Fruit fly (Drosophila melanogaster) whole organism, embryonic: ENCODE measurements around the gene CG34332.

ENCODE experiments used
- Abd-B ChIP-seq: fragments of 200-800 bp; sonication (Bioruptor generic); optimal IDR thresholded peaks from 2 replicates; lab custom pipeline; 2018; ENCODE audit warnings: missing biosample characterization, mild to moderate bottlenecking, missing genetic modification characterization, moderate library complexity
- Bgb ChIP-seq: fragments of 200-800 bp; sonication (Bioruptor generic); IDR thresholded peaks from 2 replicates; pipeline ENCODE4 v1.3.6; 2022; ENCODE audit warnings: missing biosample characterization, missing genetic modification characterization; ENCODE audit not compliant: partially characterized antibody
- CG10462 ChIP-seq: fragments of 200-800 bp; sonication (Bioruptor generic); optimal IDR thresholded peaks from 2 replicates; lab custom pipeline; 2016; ENCODE audit warnings: missing biosample characterization, missing genetic modification characterization
- CG12104 ChIP-seq: fragments of 200-800 bp; sonication (Bioruptor generic); optimal IDR thresholded peaks from 3 replicates; lab custom pipeline; 2016; ENCODE audit warnings: missing biosample characterization, missing genetic modification characterization
- CG13287 ChIP-seq: fragments of 200-800 bp; sonication (Bioruptor generic); IDR thresholded peaks from 2 replicates; pipeline ENCODE4 v1.3.6; 2022; ENCODE audit warnings: missing biosample characterization, missing genetic modification characterization; ENCODE audit not compliant: partially characterized antibody
- CG13775 ChIP-seq: fragments of 200-800 bp; sonication (Bioruptor generic); optimal IDR thresholded peaks from 3 replicates; lab custom pipeline; 2017; ENCODE audit warnings: missing biosample characterization, mild to moderate bottlenecking, missing genetic modification characterization
- CG16813 ChIP-seq: fragments of 200-800 bp; sonication (Bioruptor generic); IDR thresholded peaks from 3 replicates; pipeline ENCODE4 v1.3.6; 2022; ENCODE audit warnings: missing biosample characterization, missing genetic modification characterization; ENCODE audit not compliant: partially characterized antibody
- CG17359 ChIP-seq: fragments of 200-800 bp; sonication (Bioruptor generic); optimal IDR thresholded peaks from 3 replicates; lab custom pipeline; 2018; ENCODE audit warnings: missing biosample characterization, mild to moderate bottlenecking, missing genetic modification characterization, moderate library complexity
- CG17829 ChIP-seq: fragments of 200-800 bp; optimal IDR thresholded peaks from 2 replicates; lab custom pipeline; 2019; ENCODE audit warnings: missing biosample characterization, mild to moderate bottlenecking, missing genetic modification characterization, moderate library complexity
- CG1792 ChIP-seq: fragments of 200-800 bp; sonication (Bioruptor generic); optimal IDR thresholded peaks from 2 replicates; lab custom pipeline; 2016; ENCODE audit warnings: missing biosample characterization, missing genetic modification characterization
- CG18011 ChIP-seq: fragments of 200-800 bp; sonication (Bioruptor generic); optimal IDR thresholded peaks from 2 replicates; lab custom pipeline; 2017; ENCODE audit warnings: missing biosample characterization, missing genetic modification characterization, mild to moderate bottlenecking, moderate library complexity, missing genotype
- CG18599 ChIP-seq: fragments of 200-800 bp; sonication (Bioruptor generic); optimal IDR thresholded peaks from 3 replicates; lab custom pipeline; 2017; ENCODE audit warnings: missing biosample characterization, missing genetic modification characterization, mild to moderate bottlenecking, moderate library complexity, missing genetic modification reagents
- CG2120 ChIP-seq: fragments of 200-800 bp; sonication (Bioruptor generic); optimal IDR thresholded peaks from 3 replicates; lab custom pipeline; 2016; ENCODE audit warnings: missing biosample characterization, missing genetic modification characterization
- CG2129 ChIP-seq: fragments of 200-800 bp; sonication (Bioruptor generic); IDR thresholded peaks from 2 replicates; pipeline ENCODE4 v1.3.6; 2022; ENCODE audit warnings: missing biosample characterization, missing genetic modification characterization; ENCODE audit not compliant: partially characterized antibody
- CG2202 ChIP-seq: fragments of 200-800 bp; sonication (Bioruptor generic); optimal IDR thresholded peaks from 2 replicates; lab custom pipeline; 2018; ENCODE audit warnings: missing biosample characterization, mild to moderate bottlenecking, missing genetic modification characterization
- CG31441 ChIP-seq: fragments of 200-800 bp; sonication (Bioruptor generic); IDR thresholded peaks from 2 replicates; pipeline ENCODE4 v1.3.6; 2022; ENCODE audit warnings: missing biosample characterization, missing genetic modification characterization
- CG3163 ChIP-seq: fragments of 200-800 bp; sonication (Bioruptor generic); optimal IDR thresholded peaks from 3 replicates; lab custom pipeline; 2016; ENCODE audit warnings: missing biosample characterization, missing genetic modification characterization
- CG4707 ChIP-seq: fragments of 200-800 bp; sonication (Bioruptor generic); optimal IDR thresholded peaks from 2 replicates; lab custom pipeline; 2018; ENCODE audit warnings: missing biosample characterization, mild to moderate bottlenecking, missing genetic modification characterization, moderate library complexity
- CG6254 ChIP-seq: fragments of 200-800 bp; sonication (Bioruptor generic); optimal IDR thresholded peaks from 3 replicates; lab custom pipeline; 2017; ENCODE audit warnings: mild to moderate bottlenecking, missing biosample characterization, missing genetic modification reagents, missing genetic modification characterization
- CG6272 ChIP-seq: fragments of 200-800 bp; sonication (Bioruptor generic); IDR thresholded peaks from 2 replicates; pipeline ENCODE4 v1.3.6; 2022; ENCODE audit warnings: missing biosample characterization, missing genetic modification characterization
- CG7271 ChIP-seq: fragments of 200-800 bp; sonication (Bioruptor generic); optimal IDR thresholded peaks from 2 replicates; lab custom pipeline; 2018; ENCODE audit warnings: missing biosample characterization, mild to moderate bottlenecking, missing genetic modification characterization, moderate library complexity
- CG7745 ChIP-seq: fragments of 200-800 bp; sonication (Bioruptor generic); optimal IDR thresholded peaks from 2 replicates; lab custom pipeline; 2018; ENCODE audit warnings: missing biosample characterization, mild to moderate bottlenecking, missing genetic modification characterization, moderate library complexity
- CG7786 ChIP-seq: fragments of 200-800 bp; sonication (Bioruptor generic); optimal IDR thresholded peaks from 2 replicates; lab custom pipeline; 2016; ENCODE audit warnings: missing biosample characterization, missing genetic modification characterization
- CG7963 ChIP-seq: fragments of 200-800 bp; sonication (Bioruptor generic); IDR thresholded peaks from 3 replicates; pipeline ENCODE4 v1.3.6; 2022; ENCODE audit warnings: missing biosample characterization, missing genetic modification characterization; ENCODE audit not compliant: partially characterized antibody
- CG8089 ChIP-seq: fragments of 200-800 bp; sonication (Bioruptor generic); optimal IDR thresholded peaks from 3 replicates; lab custom pipeline; 2016; ENCODE audit warnings: missing biosample characterization, missing genetic modification characterization
- CG8290 ChIP-seq, 3 experiments: fragments of 200-800 bp; sonication (Bioruptor generic); optimal IDR thresholded peaks; 2 replicates each; lab custom pipeline; 2016 to 2019; ENCODE audit warnings: missing biosample characterization in 3 of 3, missing genetic modification characterization in 3 of 3, mild to moderate bottlenecking in 2 of 3, moderate library complexity in 1 of 3
- CG9437 ChIP-seq: fragments of 200-800 bp; sonication (Bioruptor generic); optimal IDR thresholded peaks from 2 replicates; lab custom pipeline; 2018; ENCODE audit warnings: missing biosample characterization, mild to moderate bottlenecking, missing genetic modification characterization
- CG9797 ChIP-seq: fragments of 200-800 bp; sonication (Bioruptor generic); optimal IDR thresholded peaks from 3 replicates; lab custom pipeline; 2018; ENCODE audit warnings: missing biosample characterization, mild to moderate bottlenecking, missing genetic modification characterization
- CG9876 ChIP-seq: fragments of 200-800 bp; sonication (Bioruptor generic); optimal IDR thresholded peaks from 2 replicates; lab custom pipeline; 2016; ENCODE audit warnings: missing biosample characterization, missing genetic modification characterization
- CG9932 ChIP-seq: fragments of 200-800 bp; sonication (Bioruptor generic); IDR thresholded peaks from 2 replicates; pipeline ENCODE4 v1.3.6; 2022; ENCODE audit warnings: missing biosample characterization, missing genetic modification characterization
- Ets97D ChIP-seq: fragments of 200-800 bp; sonication (Bioruptor generic); optimal IDR thresholded peaks from 3 replicates; lab custom pipeline; 2016; ENCODE audit warnings: missing biosample characterization, missing genetic modification characterization
- Hand ChIP-seq: fragments of 200-800 bp; sonication (Bioruptor generic); optimal IDR thresholded peaks from 2 replicates; lab custom pipeline; 2017; ENCODE audit warnings: mild to moderate bottlenecking, missing biosample characterization, missing genetic modification reagents, missing genetic modification characterization
- NFAT ChIP-seq: fragments of 200-800 bp; sonication (Bioruptor generic); IDR thresholded peaks from 2 replicates; pipeline ENCODE4 v1.3.6; 2022; ENCODE audit warnings: missing biosample characterization, missing genetic modification characterization
- Neu2 ChIP-seq: fragments of 200-800 bp; sonication (Bioruptor generic); optimal IDR thresholded peaks from 3 replicates; lab custom pipeline; 2016; ENCODE audit warnings: missing biosample characterization, missing genetic modification characterization, borderline replicate concordance
- Sry-β ChIP-seq: fragments of 200-800 bp; sonication (Bioruptor generic); optimal IDR thresholded peaks from 2 replicates; lab custom pipeline; 2018; ENCODE audit warnings: missing biosample characterization, mild to moderate bottlenecking, missing genetic modification characterization, moderate library complexity
- YL-1 ChIP-seq: fragments of 200-800 bp; sonication (Bioruptor generic); optimal IDR thresholded peaks from 3 replicates; lab custom pipeline; 2017; ENCODE audit warnings: missing biosample characterization, mild to moderate bottlenecking, missing genetic modification characterization
- ash1 ChIP-seq: fragments of 200-800 bp; sonication (Bioruptor generic); optimal IDR thresholded peaks from 2 replicates; lab custom pipeline; 2018; ENCODE audit warnings: missing biosample characterization, mild to moderate bottlenecking, missing genetic modification characterization
- az2 ChIP-seq: fragments of 200-800 bp; sonication (Bioruptor generic); optimal IDR thresholded peaks from 3 replicates; lab custom pipeline; 2016; ENCODE audit warnings: missing biosample characterization, missing genetic modification characterization
- cato ChIP-seq: fragments of 200-800 bp; sonication (Bioruptor generic); optimal IDR thresholded peaks from 2 replicates; lab custom pipeline; 2016; ENCODE audit warnings: missing biosample characterization, missing genetic modification characterization, borderline replicate concordance
- ci ChIP-seq: fragments of 200-800 bp; sonication (Bioruptor generic); IDR thresholded peaks from 3 replicates; pipeline ENCODE4 v1.3.6; 2022; ENCODE audit warnings: missing biosample characterization, missing genetic modification characterization
- disco-r ChIP-seq: fragments of 200-800 bp; sonication (Bioruptor generic); optimal IDR thresholded peaks from 2 replicates; lab custom pipeline; 2016; ENCODE audit warnings: missing biosample characterization, missing genetic modification characterization
- fu2 ChIP-seq: fragments of 200-800 bp; sonication (Bioruptor generic); optimal IDR thresholded peaks from 2 replicates; lab custom pipeline; 2016; ENCODE audit warnings: missing biosample characterization, missing genetic modification characterization
- gro ChIP-seq: fragments of 200-800 bp; sonication (Bioruptor generic); optimal IDR thresholded peaks from 2 replicates; lab custom pipeline; 2016; ENCODE audit warnings: missing biosample characterization, missing genetic modification characterization
- her ChIP-seq: fragments of 200-800 bp; sonication (Bioruptor generic); optimal IDR thresholded peaks from 2 replicates; lab custom pipeline; 2016; ENCODE audit warnings: missing biosample characterization, missing genetic modification characterization
- ken ChIP-seq: fragments of 200-800 bp; sonication (Bioruptor generic); IDR thresholded peaks from 3 replicates; pipeline ENCODE4 v1.3.6; 2022; ENCODE audit warnings: missing biosample characterization, missing genetic modification characterization
- kni ChIP-seq: fragments of 200-800 bp; sonication (Bioruptor generic); optimal IDR thresholded peaks from 3 replicates; lab custom pipeline; 2017; ENCODE audit warnings: mild to moderate bottlenecking, missing biosample characterization, missing genetic modification reagents, missing genetic modification characterization
- lbe ChIP-seq: fragments of 200-800 bp; sonication (Bioruptor generic); optimal IDR thresholded peaks from 2 replicates; lab custom pipeline; 2016; ENCODE audit warnings: missing biosample characterization, mild to moderate bottlenecking, missing genetic modification characterization
- lilli ChIP-seq: fragments of 200-800 bp; sonication (Bioruptor generic); optimal IDR thresholded peaks from 3 replicates; lab custom pipeline; 2016; ENCODE audit warnings: missing biosample characterization, missing genetic modification characterization
- run ChIP-seq: fragments of 200-800 bp; sonication (Bioruptor generic); optimal IDR thresholded peaks from 3 replicates; lab custom pipeline; 2018; ENCODE audit warnings: missing biosample characterization, mild to moderate bottlenecking, missing genetic modification characterization
- unpg ChIP-seq: fragments of 200-800 bp; sonication (Bioruptor generic); optimal IDR thresholded peaks from 3 replicates; lab custom pipeline; 2018; ENCODE audit warnings: missing biosample characterization, mild to moderate bottlenecking, missing genetic modification characterization, moderate library complexity

CG34332 gene

DNA sequence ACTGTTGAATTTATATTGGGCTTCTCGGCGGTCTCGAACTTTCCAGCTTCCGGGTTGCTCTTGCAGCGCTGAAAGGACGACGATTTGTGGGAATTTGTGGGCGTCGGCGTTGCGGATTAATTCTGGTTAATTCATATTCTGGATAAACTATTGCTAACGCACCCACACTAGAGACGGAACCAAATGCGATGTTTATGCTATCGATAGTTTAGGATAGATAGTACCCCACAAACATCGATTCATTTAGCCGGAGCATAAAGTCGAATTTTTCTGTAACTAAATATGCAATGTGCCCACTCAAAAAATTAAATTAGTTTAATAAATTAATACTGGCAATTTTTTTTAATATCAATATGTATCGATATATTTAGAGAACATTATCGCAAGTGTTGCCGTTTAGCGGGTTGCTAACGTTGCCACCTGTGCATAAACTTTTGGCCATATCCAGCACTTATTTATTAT is 18.9 kb downstream of the CG34332 start, which contains the start of gene Rab35 (continued):
- no peak for TF ChIP-seq ci
- TF ChIP-seq CG16813 (GFP tag; lab: Robert Waterston, UW), result peak; percentile 95
- TF ChIP-seq fu2 (GFP tag; lab: Kevin White, UChicago), result no peak
- TF ChIP-seq CG2120 (GFP tag; lab: Kevin White, UChicago), result peak; percentile 49
- TF ChIP-seq CG18011 (GFP tag; lab: Kevin White, UChicago), result no peak
- TF ChIP-seq CG9437, result no peak
- no peak for TF ChIP-seq CG3163
- TF ChIP-seq CG8290 (GFP tag; optimal IDR thresholded peaks at IDR 0.05; lab: Kevin White, UChicago), result peak; percentile 38
- no peak for TF ChIP-seq CG8290 (tag; optimal IDR thresholded peaks at IDR 0.05; lab: Kevin White, UChicago)
- TF ChIP-seq CG31441 (GFP tag; lab: Robert Waterston, UW), result peak; percentile 14; the same call in 1 of the 2 replicates
- peak; percentile 3 for TF ChIP-seq Abd-B
- TF ChIP-seq CG9797 (GFP tag; lab: Kevin White, UChicago), result peak; percentile 10
- no peak for TF ChIP-seq lbe (GFP tag; lab: Kevin White, UChicago)
- TF ChIP-seq CG17829, result peak; percentile 17
- no peak for TF ChIP-seq CG13775
- TF ChIP-seq CG10462, result no peak
- no peak for TF ChIP-seq her (GFP tag; lab: Kevin White, UChicago)
- TF ChIP-seq CG18599 (GFP tag; lab: Kevin White, UChicago), result no peak
- no peak for TF ChIP-seq disco-r (GFP tag; lab: Kevin White, UChicago)
- TF ChIP-seq unpg (GFP tag; lab: Kevin White, UChicago), result peak; percentile 13
- no peak for TF ChIP-seq run (tag; lab: Kevin White, UChicago)
- TF ChIP-seq CG9932, result peak; percentile 60
- TF ChIP-seq CG13287 (GFP tag; lab: Robert Waterston, UW), result peak; percentile 93
- TF ChIP-seq Ets97D, result peak; percentile 44
- no peak for TF ChIP-seq CG12104
- TF ChIP-seq YL-1 (GFP tag; lab: Kevin White, UChicago), result no peak
- no peak for TF ChIP-seq CG7786 (GFP tag; lab: Kevin White, UChicago)
- TF ChIP-seq az2 (GFP tag; lab: Kevin White, UChicago), result peak; percentile 5
- TF ChIP-seq CG7745 (tag; lab: Kevin White, UChicago), result no peak
- TF ChIP-seq Hand (GFP tag; lab: Kevin White, UChicago), result no peak
- no peak for TF ChIP-seq CG1792 (GFP tag; lab: Kevin White, UChicago)
- TF ChIP-seq kni (GFP tag; lab: Kevin White, UChicago), result no peak
- no peak for TF ChIP-seq CG2202 (tag; lab: Kevin White, UChicago)
- TF ChIP-seq CG6272 (GFP tag; lab: Robert Waterston, UW), result no peak
- no peak for TF ChIP-seq CG6254 (GFP tag; lab: Kevin White, UChicago)
- no peak for TF ChIP-seq Sry-β
- TF ChIP-seq CG9876 (GFP tag; lab: Kevin White, UChicago), result no peak
- TF ChIP-seq CG7271, result no peak
- TF ChIP-seq ken, result no peak
- no peak for TF ChIP-seq ash1 (GFP tag; lab: Kevin White, UChicago)
- no peak for TF ChIP-seq NFAT (GFP tag; lab: Robert Waterston, UW)
- no peak for TF ChIP-seq CG8089 (GFP tag; lab: Kevin White, UChicago)
- TF ChIP-seq CG2129 (GFP tag; lab: Robert Waterston, UW), result peak; percentile 94
- TF ChIP-seq Bgb (GFP tag; lab: Robert Waterston, UW), result peak; percentile 91
- TF ChIP-seq gro, result no peak
- TF ChIP-seq Neu2 (GFP tag; lab: Kevin White, UChicago), result no peak
- TF ChIP-seq cato (GFP tag; lab: Kevin White, UChicago), result no peak
- TF ChIP-seq lilli, result peak; percentile 48
- TF ChIP-seq CG4707 (GFP tag; lab: Kevin White, UChicago), result no peak
- peak; percentile 46 for TF ChIP-seq CG17359 (tag; lab: Kevin White, UChicago)
- peak; percentile 86 for TF ChIP-seq CG7963 (GFP tag; lab: Robert Waterston, UW)
